Worm (Caenorhabditis elegans) whole organism, young adult: ENCODE results near the gene pqn-10.

Experiments used
- F23B12.7 ChIP-seq: sonication (generic microtip); optimal IDR thresholded peaks from 2 replicates; lab custom pipeline; 2017; ENCODE audit warnings: missing genetic modification characterization, mild to moderate bottlenecking, missing compliant biosample characterization, antibody characterized with exemption, moderate library complexity; ENCODE audit not compliant: insufficient read depth
- F55B11.4 ChIP-seq: sonication (generic microtip); optimal IDR thresholded peaks from 2 replicates; lab custom pipeline; 2016; ENCODE audit warnings: missing compliant biosample characterization, missing genetic modification characterization, borderline replicate concordance; ENCODE audit not compliant: insufficient read depth
- Y53G8AR.9 ChIP-seq: fragments of 200-800 bp; sonication (Bioruptor generic); conservative IDR thresholded peaks from 2 replicates; pipeline ENCODE4 v1.3.6; 2022; ENCODE audit warnings: missing genetic modification reagents, missing genetic modification characterization, missing compliant biosample characterization
- ama-1 ChIP-seq, 3 experiments: fragments of 150-350 bp in 1 of 3; sonication (generic microtip) in 2 of 3; optimal IDR thresholded peaks; 2 replicates each; lab custom pipeline; 2014 to 2018; ENCODE audit warnings: missing biosample characterization in 2 of 3, missing genetic modification characterization in 2 of 3, missing genetic modification reagents in 2 of 3
- aptf-3 ChIP-seq: fragments of 200-800 bp; sonication (Bioruptor generic); IDR thresholded peaks from 2 replicates; pipeline ENCODE4 v1.3.6; 2022; ENCODE audit warnings: missing genetic modification characterization, missing compliant biosample characterization
- egl-18 ChIP-seq: fragments of 200-800 bp; sonication (Bioruptor generic); IDR thresholded peaks from 2 replicates; pipeline ENCODE4 v1.3.6; 2022; ENCODE audit warnings: missing genetic modification reagents, missing genetic modification characterization, missing compliant biosample characterization
- madf-6 ChIP-seq: fragments of 200-800 bp; sonication (Bioruptor generic); IDR thresholded peaks from 2 replicates; pipeline ENCODE4 v1.3.6; 2022; ENCODE audit warnings: missing genetic modification reagents, missing genetic modification characterization, missing compliant biosample characterization
- pha-4 ChIP-seq: fragments of 150-350 bp; sonication (generic microtip); optimal IDR thresholded peaks from 2 replicates; lab custom pipeline; 2014; ENCODE audit warnings: missing biosample characterization, missing genetic modification reagents, missing genetic modification characterization
- somi-1 ChIP-seq: fragments of 200-800 bp; sonication (Bioruptor generic); optimal IDR thresholded peaks from 2 replicates; lab custom pipeline; 2018; ENCODE audit warnings: mild to moderate bottlenecking, missing genetic modification characterization, missing compliant biosample characterization

- TF ChIP-seq ama-1 (optimal IDR thresholded peaks at IDR 0.05; lab: Kevin White, UChicago), result no peak
- TF ChIP-seq ama-1 (GFP tag; optimal IDR thresholded peaks at IDR 0.05; lab: Kevin White, UChicago), result no peak
- no peak for TF ChIP-seq somi-1 (GFP tag; lab: Kevin White, UChicago)
- no peak for TF ChIP-seq pha-4 (tag; lab: Kevin White, UChicago)
- TF ChIP-seq F55B11.4 (tag; lab: Kevin White, UChicago), result no peak
- TF ChIP-seq madf-6 (GFP tag; lab: Robert Waterston, UW), result no peak
- TF ChIP-seq egl-18 (GFP tag; lab: Robert Waterston, UW), result no peak
- TF ChIP-seq aptf-3 (GFP tag; lab: Robert Waterston, UW), result no peak
- TF ChIP-seq Y53G8AR.9, result no peak
- TF ChIP-seq F23B12.7, result no peak
Measured at ce11 chrIII:6558487-6558886, 30.5 kb downstream of the pqn-10 start, which contains the start of gene C09E7.8.
